Worm (Caenorhabditis elegans): ENCODE data around the gene his-24.

Gene his-24

ce11 chrX:14481637-14482036 is 8.3 kb upstream of the his-24 start:
- TF ChIP-seq blmp-1 (tag; optimal IDR thresholded peaks at IDR 0.05; ENCODE audit: insufficient read depth) (no peak), snpc-4 (tag; optimal IDR thresholded peaks at IDR 0.05) (peak; percentile 70)

- TF ChIP-seq fos-1 (tag; optimal IDR thresholded peaks at IDR 0.05) = no peak
- no peak for TF ChIP-seq lin-11 (tag; optimal IDR thresholded peaks at IDR 0.05)
These were observed 5.1 kb upstream of the his-24 start, which contains the start of gene M163.8 for ce11 chrX:14484827-14485226. TSS of gene M163.8 (plus strand) at chrX:14485127.

DNA sequence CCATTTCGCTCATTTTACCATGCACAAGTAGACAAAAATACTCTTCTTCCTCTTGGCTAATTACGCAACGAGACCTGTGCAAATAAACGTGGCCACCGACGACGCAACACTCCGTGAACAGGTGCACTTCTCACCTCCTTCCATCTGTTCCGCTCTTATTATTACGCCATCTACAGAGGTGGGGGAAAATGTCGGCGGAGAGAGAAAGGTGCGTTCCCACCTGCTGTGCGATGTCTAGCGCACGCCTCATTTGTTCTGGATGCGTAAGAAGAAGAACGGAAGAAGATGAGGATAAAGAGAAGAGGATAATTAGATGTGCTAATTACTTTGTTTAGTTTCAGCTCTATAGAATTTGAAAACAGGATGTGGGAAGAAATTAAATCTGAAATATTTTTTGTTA is 3.4 kb upstream of the his-24 start:
- TF ChIP-seq dmd-4 (tag; optimal IDR thresholded peaks at IDR 0.05) (no peak), lsy-2 (tag; optimal IDR thresholded peaks at IDR 0.05) (no peak), gmeb-1 (tag; optimal IDR thresholded peaks at IDR 0.05) (no peak)

DNA sequence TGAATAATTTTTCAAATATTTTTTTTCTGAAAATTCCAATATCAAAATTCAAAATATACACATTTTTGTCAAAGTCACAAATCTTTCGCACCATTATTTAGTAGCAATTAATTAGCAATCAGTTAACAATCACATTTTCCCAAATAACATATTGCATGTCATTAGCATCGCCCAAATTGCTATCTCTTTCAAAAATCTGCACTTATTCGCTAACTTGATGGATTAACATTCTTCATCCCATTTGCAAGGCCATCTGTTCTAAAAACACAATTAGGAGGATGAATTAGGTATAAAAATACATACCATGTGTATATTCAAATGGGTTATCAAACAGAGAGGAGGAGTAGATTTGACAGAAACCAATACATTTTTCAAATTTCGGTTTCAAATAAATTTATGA is 2.6 kb upstream of the his-24 start:
- TF ChIP-seq mab-5 (tag; optimal IDR thresholded peaks at IDR 0.05) = peak; percentile 72
- TF ChIP-seq zag-1 (tag; optimal IDR thresholded peaks at IDR 0.05) = no peak
- no peak for TF ChIP-seq snpc-4 (tag; optimal IDR thresholded peaks at IDR 0.05)
- TF ChIP-seq mbf-1 (tag; optimal IDR thresholded peaks at IDR 0.05) = no peak
- TF ChIP-seq lin-39 (tag; optimal IDR thresholded peaks at IDR 0.05) = peak; percentile 87
- TF ChIP-seq unc-39 (tag; optimal IDR thresholded peaks at IDR 0.05) = no peak
- no peak for TF ChIP-seq R02D3.7 (tag; optimal IDR thresholded peaks at IDR 0.05)
- no peak for TF ChIP-seq mdl-1 (tag; optimal IDR thresholded peaks at IDR 0.05)
- TF ChIP-seq ceh-82 (tag; optimal IDR thresholded peaks at IDR 0.05) = no peak
- peak; percentile 51 for TF ChIP-seq nhr-25 (tag; optimal IDR thresholded peaks at IDR 0.05)
- TF ChIP-seq nhr-11 (tag; optimal IDR thresholded peaks at IDR 0.05) = no peak
- TF ChIP-seq ztf-11 (tag; optimal IDR thresholded peaks at IDR 0.05) = no peak
- TF ChIP-seq unc-62 (GFP tag; optimal IDR thresholded peaks at IDR 0.05) = no peak
- TF ChIP-seq F13H6.1 (tag; optimal IDR thresholded peaks at IDR 0.05) = no peak
- TF ChIP-seq sma-9 (GFP tag; optimal IDR thresholded peaks at IDR 0.05) = peak; percentile 23
- TF ChIP-seq sma-9 (tag; optimal IDR thresholded peaks at IDR 0.05) = no peak
- TF ChIP-seq dmd-4 (tag; optimal IDR thresholded peaks at IDR 0.05) = no peak
- no peak for TF ChIP-seq sma-3 (GFP tag; optimal IDR thresholded peaks at IDR 0.05)
- TF ChIP-seq aly-2 (tag; optimal IDR thresholded peaks at IDR 0.05) = no peak
- TF ChIP-seq skn-1 (tag; optimal IDR thresholded peaks at IDR 0.05) = no peak
- peak; percentile 98 for TF ChIP-seq ceh-16 (tag; optimal IDR thresholded peaks at IDR 0.05)

- TF ChIP-seq mab-5 (tag; optimal IDR thresholded peaks at IDR 0.05) (peak; percentile 35), lin-13 (GFP tag; optimal IDR thresholded peaks at IDR 0.05) (no peak)
These were observed 2.1 kb upstream of the his-24 start for ce11 chrX:14487832-14488231.

DNA sequence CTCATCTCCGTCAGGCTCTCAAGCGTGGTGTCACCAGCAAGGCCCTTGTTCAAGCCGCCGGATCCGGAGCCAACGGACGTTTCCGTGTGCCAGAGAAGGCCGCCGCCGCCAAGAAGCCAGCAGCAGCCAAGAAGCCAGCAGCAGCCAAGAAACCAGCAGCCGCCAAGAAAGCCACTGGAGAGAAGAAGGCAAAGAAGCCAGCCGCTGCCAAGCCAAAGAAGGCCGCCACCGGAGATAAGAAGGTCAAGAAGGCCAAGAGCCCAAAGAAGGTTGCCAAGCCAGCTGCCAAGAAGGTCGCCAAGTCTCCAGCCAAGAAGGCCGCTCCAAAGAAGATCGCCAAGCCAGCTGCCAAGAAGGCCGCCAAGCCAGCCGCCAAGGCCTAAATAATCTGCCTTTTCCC is 592 bp downstream of the his-24 start:
- TF ChIP-seq alr-1 (tag; optimal IDR thresholded peaks at IDR 0.05) = no peak
- TF ChIP-seq unc-55 (GFP tag; optimal IDR thresholded peaks at IDR 0.05) = no peak
- no peak for TF ChIP-seq lin-11 (tag; optimal IDR thresholded peaks at IDR 0.05)
- no peak for TF ChIP-seq ceh-82 (tag; optimal IDR thresholded peaks at IDR 0.05)
- TF ChIP-seq Y55F3AM.14 (GFP tag; optimal IDR thresholded peaks at IDR 0.05) = no peak
- no peak for TF ChIP-seq fos-1 (tag; optimal IDR thresholded peaks at IDR 0.05)
- no peak for TF ChIP-seq nhr-21 (tag; optimal IDR thresholded peaks at IDR 0.05)
- TF ChIP-seq nhr-237 (tag; optimal IDR thresholded peaks at IDR 0.05) = no peak
- TF ChIP-seq nhr-23 (tag; optimal IDR thresholded peaks at IDR 0.05) = no peak
- no peak for TF ChIP-seq crh-2 (tag; optimal IDR thresholded peaks at IDR 0.05)
- no peak for TF ChIP-seq nhr-77 (tag; optimal IDR thresholded peaks at IDR 0.05)
- no peak for TF ChIP-seq R02D3.7 (tag; optimal IDR thresholded peaks at IDR 0.05)

Data from whole organism, L2 larva.